Fruit fly (Drosophila melanogaster) whole organism, embryonic: ENCODE data around the gene Idua.

Experiments
- B-H2 ChIP-seq: fragments of 200-800 bp; sonication (Bioruptor generic); optimal IDR thresholded peaks from 2 replicates; lab custom pipeline; 2018; ENCODE audit warnings: missing biosample characterization, mild to moderate bottlenecking, missing genetic modification characterization
- BtbVII ChIP-seq: fragments of 200-800 bp; sonication (Bioruptor generic); optimal IDR thresholded peaks from 3 replicates; lab custom pipeline; 2017; ENCODE audit warnings: missing biosample characterization, mild to moderate bottlenecking, missing genetic modification characterization
- Bteb2 ChIP-seq: fragments of 200-800 bp; sonication (Bioruptor generic); optimal IDR thresholded peaks from 2 replicates; lab custom pipeline; 2016; ENCODE audit warnings: missing biosample characterization, missing genetic modification characterization
- CG10654 ChIP-seq: fragments of 200-800 bp; sonication (Bioruptor generic); optimal IDR thresholded peaks from 2 replicates; lab custom pipeline; 2016; ENCODE audit warnings: missing biosample characterization, missing genetic modification characterization
- CG10959 ChIP-seq: fragments of 200-800 bp; sonication (Bioruptor generic); IDR thresholded peaks from 2 replicates; pipeline ENCODE4 v1.3.6; 2022; ENCODE audit warnings: missing biosample characterization, missing genetic modification characterization
- CG10979 ChIP-seq: fragments of 200-800 bp; sonication (Bioruptor generic); optimal IDR thresholded peaks from 2 replicates; lab custom pipeline; 2018; ENCODE audit warnings: missing biosample characterization, mild to moderate bottlenecking, missing genetic modification characterization, moderate library complexity
- CG15269 ChIP-seq: fragments of 200-800 bp; sonication (Bioruptor generic); optimal IDR thresholded peaks from 2 replicates; lab custom pipeline; 2018; ENCODE audit warnings: missing biosample characterization, mild to moderate bottlenecking, missing genetic modification characterization, moderate library complexity
- CG15514 ChIP-seq: fragments of 200-800 bp; sonication (Bioruptor generic); optimal IDR thresholded peaks from 3 replicates; lab custom pipeline; 2017; ENCODE audit warnings: missing biosample characterization, missing genetic modification characterization, mild to moderate bottlenecking, moderate library complexity, missing genetic modification reagents
- CG15601 ChIP-seq: fragments of 200-800 bp; sonication (Bioruptor generic); optimal IDR thresholded peaks from 3 replicates; lab custom pipeline; 2019; ENCODE audit warnings: missing biosample characterization, mild to moderate bottlenecking, missing genetic modification characterization, moderate library complexity
- CG16815 ChIP-seq: fragments of 200-800 bp; sonication (Bioruptor generic); optimal IDR thresholded peaks from 3 replicates; lab custom pipeline; 2017; ENCODE audit warnings: missing biosample characterization, mild to moderate bottlenecking, missing genetic modification characterization
- CG17612 ChIP-seq: fragments of 200-800 bp; sonication (Bioruptor generic); IDR thresholded peaks from 2 replicates; pipeline ENCODE4 v1.3.6; 2022; ENCODE audit warnings: missing biosample characterization, missing genetic modification characterization
- CG17912 ChIP-seq: fragments of 200-800 bp; sonication (Bioruptor generic); optimal IDR thresholded peaks from 2 replicates; lab custom pipeline; 2018; ENCODE audit warnings: missing biosample characterization, mild to moderate bottlenecking, missing genetic modification characterization
- CG18011 ChIP-seq: fragments of 200-800 bp; sonication (Bioruptor generic); optimal IDR thresholded peaks from 2 replicates; lab custom pipeline; 2017; ENCODE audit warnings: missing biosample characterization, missing genetic modification characterization, mild to moderate bottlenecking, moderate library complexity, missing genotype
- CG30020 ChIP-seq: fragments of 200-800 bp; optimal IDR thresholded peaks from 2 replicates; lab custom pipeline; 2019; ENCODE audit warnings: missing biosample characterization, mild to moderate bottlenecking, missing genetic modification characterization, moderate library complexity
- CG30403 ChIP-seq: fragments of 200-800 bp; sonication (Bioruptor generic); optimal IDR thresholded peaks from 3 replicates; lab custom pipeline; 2016; ENCODE audit warnings: missing biosample characterization, missing genetic modification characterization
- CG32772 ChIP-seq: fragments of 200-800 bp; sonication (Bioruptor generic); IDR thresholded peaks from 2 replicates; pipeline ENCODE4 v1.3.6; 2022; ENCODE audit warnings: missing biosample characterization, missing genetic modification characterization
- CG3281 ChIP-seq: fragments of 200-800 bp; sonication (Bioruptor generic); optimal IDR thresholded peaks from 3 replicates; lab custom pipeline; 2017; ENCODE audit warnings: missing biosample characterization, mild to moderate bottlenecking, missing genetic modification characterization
- CG3726 ChIP-seq: fragments of 200-800 bp; sonication (Bioruptor generic); IDR thresholded peaks from 3 replicates; pipeline ENCODE4, ENCODE4 v1.3.6; 2022; ENCODE audit warnings: missing biosample characterization, missing genetic modification characterization
- CG4404 ChIP-seq: fragments of 200-800 bp; sonication (Bioruptor generic); IDR thresholded peaks from 2 replicates; pipeline ENCODE4 v1.3.6; 2022; ENCODE audit warnings: missing biosample characterization, missing genetic modification characterization
- CG7839 ChIP-seq: fragments of 200-800 bp; sonication (Bioruptor generic); optimal IDR thresholded peaks from 3 replicates; lab custom pipeline; 2018; ENCODE audit warnings: missing biosample characterization, mild to moderate bottlenecking, missing genetic modification characterization, moderate library complexity
- CG8924 ChIP-seq: fragments of 200-800 bp; optimal IDR thresholded peaks from 3 replicates; lab custom pipeline; 2019; ENCODE audit warnings: missing biosample characterization, mild to moderate bottlenecking, missing genetic modification characterization, moderate library complexity
- CG8944 ChIP-seq: fragments of 200-800 bp; sonication (Bioruptor generic); optimal IDR thresholded peaks from 3 replicates; lab custom pipeline; 2016; ENCODE audit warnings: missing biosample characterization, missing genetic modification characterization
- D19B ChIP-seq: fragments of 200-800 bp; sonication (Bioruptor generic); optimal IDR thresholded peaks from 2 replicates; lab custom pipeline; 2017; ENCODE audit warnings: missing biosample characterization, mild to moderate bottlenecking, missing genetic modification characterization
- Drgx ChIP-seq: fragments of 200-800 bp; sonication (Bioruptor generic); IDR thresholded peaks from 2 replicates; pipeline ENCODE4 v1.3.6; 2022; ENCODE audit warnings: missing biosample characterization, missing genetic modification characterization
- Fer1 ChIP-seq: fragments of 200-800 bp; sonication (Bioruptor generic); optimal IDR thresholded peaks from 2 replicates; lab custom pipeline; 2017; ENCODE audit warnings: missing biosample characterization, mild to moderate bottlenecking, missing genetic modification characterization
- Gsc ChIP-seq: fragments of 200-800 bp; sonication (Bioruptor generic); IDR thresholded peaks from 2 replicates; pipeline ENCODE4 v1.3.6; 2022; ENCODE audit warnings: missing biosample characterization, missing genetic modification characterization
- Optix ChIP-seq: fragments of 200-800 bp; sonication (Bioruptor generic); IDR thresholded peaks from 3 replicates; pipeline ENCODE4 v1.3.6; 2022; ENCODE audit warnings: missing biosample characterization, missing genetic modification characterization
- Rx ChIP-seq: fragments of 200-800 bp; sonication (Bioruptor generic); IDR thresholded peaks from 2 replicates; pipeline ENCODE4 v1.3.6; 2022; ENCODE audit warnings: missing biosample characterization, missing genetic modification characterization
- Usf ChIP-seq: fragments of 200-800 bp; sonication (Bioruptor generic); optimal IDR thresholded peaks from 2 replicates; lab custom pipeline; 2017; ENCODE audit warnings: missing genotype, missing biosample characterization, missing genetic modification characterization
- br ChIP-seq: fragments of >200 bp; optimal IDR thresholded peaks from 2 replicates; lab custom pipeline; 2017
- chn ChIP-seq: fragments of 200-800 bp; sonication (Bioruptor generic); optimal IDR thresholded peaks from 2 replicates; lab custom pipeline; 2016; ENCODE audit warnings: missing biosample characterization, missing genetic modification characterization
- hkb ChIP-seq, 2 experiments: fragments of 200-800 bp in 1 of 2; fragments of >200 bp in 1 of 2; sonication (Bioruptor generic) in 1 of 2; IDR thresholded peaks in 1 of 2; optimal IDR thresholded peaks in 1 of 2; 2 replicates each; pipeline versions ENCODE4 v1.3.6 to Lab custom; 2017 to 2022; ENCODE audit warnings: missing biosample characterization in 1 of 2, missing genetic modification characterization in 1 of 2
- inv ChIP-seq: fragments of 200-800 bp; sonication (Bioruptor generic); IDR thresholded peaks from 2 replicates; pipeline ENCODE4 v1.3.6; 2022; ENCODE audit warnings: missing biosample characterization, missing genetic modification characterization; ENCODE audit not compliant: partially characterized antibody
- jing ChIP-seq: fragments of 200-800 bp; sonication (Bioruptor generic); optimal IDR thresholded peaks from 2 replicates; lab custom pipeline; 2018; ENCODE audit warnings: missing biosample characterization, mild to moderate bottlenecking, missing genetic modification characterization
- lov ChIP-seq, 2 experiments: fragments of 200-800 bp in 1 of 2; fragments of >200 bp in 1 of 2; sonication (Bioruptor generic) in 1 of 2; IDR thresholded peaks in 1 of 2; optimal IDR thresholded peaks in 1 of 2; 2 replicates in 1 of 2; 3 replicates in 1 of 2; pipeline versions ENCODE4 v1.3.6 to Lab custom; 2017 to 2022; ENCODE audit warnings: missing biosample characterization in 1 of 2, missing genetic modification characterization in 1 of 2
- onecut ChIP-seq: fragments of 200-800 bp; sonication (Bioruptor generic); IDR thresholded peaks from 2 replicates; pipeline ENCODE4 v1.3.6; 2022; ENCODE audit warnings: missing biosample characterization, missing genetic modification characterization
- pita ChIP-seq: fragments of 200-800 bp; sonication (Bioruptor generic); optimal IDR thresholded peaks from 2 replicates; lab custom pipeline; 2017; ENCODE audit warnings: missing biosample characterization, mild to moderate bottlenecking, missing genetic modification characterization
- pzg ChIP-seq: fragments of 200-800 bp; sonication (Bioruptor generic); optimal IDR thresholded peaks from 3 replicates; lab custom pipeline; 2018; ENCODE audit warnings: missing biosample characterization, mild to moderate bottlenecking, missing genetic modification characterization, moderate library complexity
- repo ChIP-seq: fragments of 200-800 bp; sonication (Bioruptor generic); optimal IDR thresholded peaks from 2 replicates; lab custom pipeline; 2016; ENCODE audit warnings: missing biosample characterization, missing genetic modification characterization
- row ChIP-seq: fragments of 200-800 bp; sonication (Bioruptor generic); IDR thresholded peaks from 3 replicates; pipeline ENCODE4 v1.3.6; 2022; ENCODE audit warnings: missing biosample characterization, missing genetic modification characterization
- sens ChIP-seq: fragments of 200-800 bp; sonication (Bioruptor generic); peaks from one replicate; lab custom pipeline; 2016; ENCODE audit warnings: missing biosample characterization, missing genetic modification characterization
- sens-2 ChIP-seq: fragments of 200-800 bp; sonication (Bioruptor generic); IDR thresholded peaks from 2 replicates; pipeline ENCODE4 v1.3.6; 2022; ENCODE audit warnings: missing biosample characterization, missing genetic modification characterization
- sna ChIP-seq: fragments of 200-800 bp; sonication (Bioruptor generic); IDR thresholded peaks from 2 replicates; pipeline ENCODE4 v1.3.6; 2022; ENCODE audit warnings: missing biosample characterization, missing genetic modification characterization; ENCODE audit not compliant: partially characterized antibody
- trh ChIP-seq: fragments of 200-800 bp; sonication (Bioruptor generic); optimal IDR thresholded peaks from 2 replicates; lab custom pipeline; 2016; ENCODE audit warnings: missing biosample characterization, missing genetic modification characterization
- ttk ChIP-seq: fragments of 200-800 bp; sonication (Bioruptor generic); IDR thresholded peaks from 2 replicates; pipeline ENCODE4 v2.1.2; 2022; ENCODE audit warnings: missing biosample characterization, missing genetic modification characterization
- twi ChIP-seq: fragments of 200-800 bp; optimal IDR thresholded peaks from 2 replicates; lab custom pipeline; 2019; ENCODE audit warnings: missing biosample characterization, mild to moderate bottlenecking, missing genetic modification characterization, moderate library complexity
- tx ChIP-seq: fragments of 200-800 bp; sonication (Bioruptor generic); optimal IDR thresholded peaks from 2 replicates; lab custom pipeline; 2016; ENCODE audit warnings: missing biosample characterization, missing genetic modification characterization
- yki ChIP-seq: fragments of >200 bp; optimal IDR thresholded peaks from 3 replicates; lab custom pipeline; 2018
- z ChIP-seq: fragments of 200-800 bp; sonication (Bioruptor generic); IDR thresholded peaks from 3 replicates; pipeline ENCODE4 v1.3.6; 2022; ENCODE audit warnings: missing biosample characterization, missing genetic modification characterization
- zen2 ChIP-seq: fragments of 200-800 bp; sonication (Bioruptor generic); IDR thresholded peaks from 3 replicates; pipeline ENCODE4 v1.3.6; 2022; ENCODE audit warnings: missing biosample characterization, missing genetic modification characterization; ENCODE audit not compliant: partially characterized antibody
- zfh1 ChIP-seq: fragments of 200-800 bp; sonication (Bioruptor generic); IDR thresholded peaks from 3 replicates; pipeline ENCODE4 v1.3.6; 2022; ENCODE audit warnings: missing biosample characterization, missing genetic modification characterization

Idua gene

dm6 chr2L:11113011-11113528 lies at the start of gene Idua (continued):
- TF ChIP-seq zfh1 (GFP tag; lab: Robert Waterston, UW) (no peak), z (no peak), CG17912 (no peak), yki (lab: Kevin White, UChicago) (no peak), CG30403 (GFP tag; lab: Kevin White, UChicago) (peak; percentile 77), Gsc (GFP tag; lab: Robert Waterston, UW) (0 out of 2 replicates have a peak, but pooled peaks have one; percentile 7), B-H2 (GFP tag; lab: Kevin White, UChicago) (peak; percentile 57), CG3281 (GFP tag; lab: Kevin White, UChicago) (peak; percentile 82), pita (GFP tag; lab: Kevin White, UChicago) (no peak), hkb (optimal IDR thresholded peaks at IDR 0.05; lab: Kevin White, UChicago) (no peak), hkb (GFP tag; IDR thresholded peaks at IDR 0.05; lab: Robert Waterston, UW) (peak; percentile 81), CG10959 (GFP tag; lab: Robert Waterston, UW) (no peak), repo (GFP tag; lab: Kevin White, UChicago) (no peak), CG32772 (0 out of 2 replicates have a peak, but pooled peaks have one; percentile 31), CG30020 (tag; lab: Kevin White, UChicago) (peak; percentile 13), onecut (peak; percentile 59), lov (optimal IDR thresholded peaks at IDR 0.05; lab: Kevin White, UChicago) (no peak), lov (GFP tag; IDR thresholded peaks at IDR 0.05; lab: Robert Waterston, UW) (no peak), sens-2 (GFP tag; lab: Robert Waterston, UW) (no peak), inv (GFP tag; lab: Robert Waterston, UW) (no peak), CG7839 (tag; lab: Kevin White, UChicago) (no peak), CG3726 (no peak), Usf (GFP tag; lab: Kevin White, UChicago) (no peak), pzg (GFP tag; lab: Kevin White, UChicago) (no peak), CG17612 (GFP tag; lab: Robert Waterston, UW) (no peak), zen2 (GFP tag; lab: Robert Waterston, UW) (no peak), D19B (GFP tag; lab: Kevin White, UChicago) (peak; percentile 33), CG10979 (tag; lab: Kevin White, UChicago) (peak; percentile 73), trh (no peak), CG16815 (GFP tag; lab: Kevin White, UChicago) (peak; percentile 37), BtbVII (GFP tag; lab: Kevin White, UChicago) (peak; percentile 80), Optix (no peak), Fer1 (GFP tag; lab: Kevin White, UChicago) (peak; percentile 89), CG18011 (GFP tag; lab: Kevin White, UChicago) (peak; percentile 41), Rx (GFP tag; lab: Robert Waterston, UW) (peak; percentile 22; the same call in 1 of the 2 replicates), CG8944 (peak; percentile 15), CG4404 (0 out of 2 replicates have a peak, but pooled peaks have one; percentile 24), jing (GFP tag; lab: Kevin White, UChicago) (no peak), chn (no peak), sna (GFP tag; lab: Robert Waterston, UW) (no peak), CG15269 (tag; lab: Kevin White, UChicago) (no peak), sens (GFP tag; lab: Kevin White, UChicago) (peak; percentile 90), CG15601 (tag; lab: Kevin White, UChicago) (peak; percentile 67), CG15514 (peak; percentile 35), twi (tag; lab: Kevin White, UChicago) (no peak), row (peak; percentile 78), ttk (GFP tag; lab: Robert Waterston, UW) (peak; percentile 30; the same call in 1 of the 2 replicates), Bteb2 (GFP tag; lab: Kevin White, UChicago) (peak; percentile 26), CG10654 (GFP tag; lab: Kevin White, UChicago) (peak; percentile 24), br (lab: Kevin White, UChicago) (no peak), Drgx (GFP tag; lab: Robert Waterston, UW) (peak; percentile 25; the same call in 1 of the 2 replicates), CG8924 (tag; lab: Kevin White, UChicago) (peak; percentile 81), tx (GFP tag; lab: Kevin White, UChicago) (no peak)
